Fruit fly (Drosophila melanogaster) whole organism, embryonic: Measurements from ENCODE around the gene pont.

Experiments used
- CG1024 ChIP-seq: fragments of 200-800 bp; sonication (Bioruptor generic); IDR thresholded peaks from 2 replicates; pipeline ENCODE4 v1.3.6; 2022; ENCODE audit warnings: missing biosample characterization, missing genetic modification characterization
- CG10366 ChIP-seq: fragments of 200-800 bp; sonication (Bioruptor generic); IDR thresholded peaks from 2 replicates; pipeline ENCODE4 v1.3.6; 2022; ENCODE audit warnings: missing biosample characterization, missing genetic modification characterization
- CG10565 ChIP-seq: fragments of 200-800 bp; sonication (Bioruptor generic); optimal IDR thresholded peaks from 3 replicates; lab custom pipeline; 2016; ENCODE audit warnings: missing biosample characterization, mild to moderate bottlenecking, missing genetic modification characterization
- CG10654 ChIP-seq: fragments of 200-800 bp; sonication (Bioruptor generic); optimal IDR thresholded peaks from 2 replicates; lab custom pipeline; 2016; ENCODE audit warnings: missing biosample characterization, missing genetic modification characterization
- CG11398 ChIP-seq: fragments of 200-800 bp; sonication (Bioruptor generic); optimal IDR thresholded peaks from 2 replicates; lab custom pipeline; 2016; ENCODE audit warnings: missing biosample characterization, missing genetic modification characterization
- CG12391 ChIP-seq: fragments of 200-800 bp; sonication (Bioruptor generic); optimal IDR thresholded peaks from 3 replicates; lab custom pipeline; 2018; ENCODE audit warnings: missing biosample characterization, mild to moderate bottlenecking, missing genetic modification characterization, moderate library complexity
- CG12659 ChIP-seq: fragments of 200-800 bp; sonication (Bioruptor generic); optimal IDR thresholded peaks from 3 replicates; lab custom pipeline; 2017; ENCODE audit warnings: mild to moderate bottlenecking, missing biosample characterization, missing genetic modification reagents, missing genetic modification characterization
- CG13123 ChIP-seq: fragments of 200-800 bp; sonication (Bioruptor generic); optimal IDR thresholded peaks from 2 replicates; lab custom pipeline; 2016; ENCODE audit warnings: missing biosample characterization, missing genetic modification characterization
- CG14667 ChIP-seq: fragments of 200-800 bp; sonication (Bioruptor generic); IDR thresholded peaks from 2 replicates; pipeline ENCODE4 v1.3.6; 2022; ENCODE audit warnings: missing biosample characterization, missing genetic modification characterization
- CG15514 ChIP-seq: fragments of 200-800 bp; sonication (Bioruptor generic); optimal IDR thresholded peaks from 3 replicates; lab custom pipeline; 2017; ENCODE audit warnings: missing biosample characterization, missing genetic modification characterization, mild to moderate bottlenecking, moderate library complexity, missing genetic modification reagents
- CG16863 ChIP-seq: fragments of 200-800 bp; sonication (Bioruptor generic); optimal IDR thresholded peaks from 3 replicates; lab custom pipeline; 2016; ENCODE audit warnings: missing biosample characterization, missing genetic modification characterization
- CG17802 ChIP-seq: fragments of 200-800 bp; sonication (Bioruptor generic); optimal IDR thresholded peaks from 2 replicates; lab custom pipeline; 2018; ENCODE audit warnings: missing biosample characterization, mild to moderate bottlenecking, missing genetic modification characterization, moderate library complexity
- CG2120 ChIP-seq: fragments of 200-800 bp; sonication (Bioruptor generic); optimal IDR thresholded peaks from 3 replicates; lab custom pipeline; 2016; ENCODE audit warnings: missing biosample characterization, missing genetic modification characterization
- CG2199 ChIP-seq: fragments of 200-800 bp; sonication (Bioruptor generic); IDR thresholded peaks from 3 replicates; pipeline ENCODE4 v1.3.6; 2022; ENCODE audit warnings: missing biosample characterization, missing genetic modification characterization
- CG2889 ChIP-seq: fragments of 200-800 bp; sonication (Bioruptor generic); IDR thresholded peaks from 3 replicates; pipeline ENCODE4 v1.3.6; 2022; ENCODE audit warnings: missing biosample characterization, missing genetic modification characterization
- CG31388 ChIP-seq: fragments of 200-800 bp; sonication (Bioruptor generic); optimal IDR thresholded peaks from 2 replicates; lab custom pipeline; 2016; ENCODE audit warnings: missing biosample characterization, missing genetic modification characterization
- CG34376 ChIP-seq: fragments of 200-800 bp; sonication (Bioruptor generic); optimal IDR thresholded peaks from 2 replicates; lab custom pipeline; 2018; ENCODE audit warnings: missing biosample characterization, mild to moderate bottlenecking, missing genetic modification characterization
- CG3838 ChIP-seq: fragments of 200-800 bp; sonication (Bioruptor generic); optimal IDR thresholded peaks from 3 replicates; lab custom pipeline; 2016; ENCODE audit warnings: missing biosample characterization, missing genetic modification characterization
- CG42726 ChIP-seq: fragments of 200-800 bp; sonication (Bioruptor generic); IDR thresholded peaks from 2 replicates; pipeline ENCODE4 v1.3.6; 2022; ENCODE audit warnings: missing biosample characterization, missing genetic modification characterization; ENCODE audit not compliant: partially characterized antibody
- CG4360 ChIP-seq: fragments of 200-800 bp; sonication (Bioruptor generic); IDR thresholded peaks from 2 replicates; pipeline ENCODE4 v1.3.6; 2022; ENCODE audit warnings: missing biosample characterization, missing genetic modification characterization
- CG4730 ChIP-seq: fragments of 200-800 bp; sonication (Bioruptor generic); IDR thresholded peaks from 2 replicates; pipeline ENCODE4 v1.3.6; 2022; ENCODE audit warnings: missing biosample characterization, missing genetic modification characterization
- CG8765 ChIP-seq: fragments of 200-800 bp; sonication (Bioruptor generic); IDR thresholded peaks from 2 replicates; pipeline ENCODE4 v1.3.6; 2022; ENCODE audit warnings: missing biosample characterization, missing genetic modification characterization
- CG9817 ChIP-seq: fragments of 200-800 bp; sonication (Bioruptor generic); optimal IDR thresholded peaks from 2 replicates; lab custom pipeline; 2018; ENCODE audit warnings: missing biosample characterization, mild to moderate bottlenecking, missing genetic modification characterization, moderate library complexity
- CrebB ChIP-seq: fragments of 200-800 bp; sonication (Bioruptor generic); optimal IDR thresholded peaks from 3 replicates; lab custom pipeline; 2018; ENCODE audit warnings: missing biosample characterization, mild to moderate bottlenecking, missing genetic modification characterization
- Eip74EF ChIP-seq, 2 experiments: fragments of 200-800 bp in 1 of 2; fragments of >200 bp in 1 of 2; sonication (Bioruptor generic) in 1 of 2; optimal IDR thresholded peaks; 2 replicates each; lab custom pipeline; 2017 to 2019; ENCODE audit warnings: missing biosample characterization in 2 of 2, missing genetic modification characterization in 2 of 2, mild to moderate bottlenecking in 1 of 2, moderate library complexity in 1 of 2
- Fer2 ChIP-seq: fragments of 200-800 bp; sonication (Bioruptor generic); optimal IDR thresholded peaks from 2 replicates; lab custom pipeline; 2018; ENCODE audit warnings: missing biosample characterization, mild to moderate bottlenecking, missing genetic modification characterization, moderate library complexity
- Hmr ChIP-seq: fragments of 200-800 bp; sonication (Bioruptor generic); optimal IDR thresholded peaks from 3 replicates; lab custom pipeline; 2017; ENCODE audit warnings: mild to moderate bottlenecking, missing biosample characterization, missing genetic modification reagents, missing genetic modification characterization
- Mrtf ChIP-seq: fragments of 200-800 bp; sonication (Bioruptor generic); IDR thresholded peaks from 3 replicates; pipeline ENCODE4 v1.3.6; 2022; ENCODE audit warnings: missing biosample characterization, missing genetic modification characterization
- NC2α ChIP-seq: fragments of 200-800 bp; sonication (Bioruptor generic); optimal IDR thresholded peaks from 2 replicates; lab custom pipeline; 2016; ENCODE audit warnings: missing biosample characterization, missing genetic modification characterization
- NC2β ChIP-seq: fragments of 200-800 bp; sonication (Bioruptor generic); optimal IDR thresholded peaks from 2 replicates; lab custom pipeline; 2016; ENCODE audit warnings: missing biosample characterization, missing genetic modification characterization
- NfI ChIP-seq: fragments of 200-800 bp; sonication (Bioruptor generic); optimal IDR thresholded peaks from 3 replicates; lab custom pipeline; 2018; ENCODE audit warnings: missing biosample characterization, mild to moderate bottlenecking, missing genetic modification characterization, moderate library complexity
- Oaz ChIP-seq: fragments of 200-800 bp; sonication (Bioruptor generic); IDR thresholded peaks from 2 replicates; pipeline ENCODE4 v1.3.6; 2022; ENCODE audit warnings: missing biosample characterization, missing genetic modification characterization
- Opbp ChIP-seq: fragments of 200-800 bp; sonication (Bioruptor generic); IDR thresholded peaks from 3 replicates; pipeline ENCODE4 v1.3.6; 2022; ENCODE audit warnings: missing biosample characterization, missing genetic modification characterization; ENCODE audit not compliant: partially characterized antibody
- Rx ChIP-seq: fragments of 200-800 bp; sonication (Bioruptor generic); IDR thresholded peaks from 2 replicates; pipeline ENCODE4 v1.3.6; 2022; ENCODE audit warnings: missing biosample characterization, missing genetic modification characterization
- Six4 ChIP-seq: fragments of 200-800 bp; sonication (Bioruptor generic); optimal IDR thresholded peaks from 2 replicates; lab custom pipeline; 2016; ENCODE audit warnings: missing biosample characterization, missing genetic modification characterization
- Sry-β ChIP-seq: fragments of 200-800 bp; sonication (Bioruptor generic); optimal IDR thresholded peaks from 2 replicates; lab custom pipeline; 2018; ENCODE audit warnings: missing biosample characterization, mild to moderate bottlenecking, missing genetic modification characterization, moderate library complexity
- Vsx1 ChIP-seq: fragments of 200-800 bp; sonication (Bioruptor generic); optimal IDR thresholded peaks from 2 replicates; lab custom pipeline; 2017; ENCODE audit warnings: missing biosample characterization, mild to moderate bottlenecking, missing genetic modification characterization, missing genetic modification reagents
- al ChIP-seq: fragments of 200-800 bp; sonication (Bioruptor generic); IDR thresholded peaks from 2 replicates; pipeline ENCODE4 v1.3.6; 2022; ENCODE audit warnings: missing biosample characterization, missing genetic modification characterization
- ash1 ChIP-seq: fragments of 200-800 bp; sonication (Bioruptor generic); optimal IDR thresholded peaks from 2 replicates; lab custom pipeline; 2018; ENCODE audit warnings: missing biosample characterization, mild to moderate bottlenecking, missing genetic modification characterization
- bigmax ChIP-seq: fragments of 200-800 bp; sonication (Bioruptor generic); optimal IDR thresholded peaks from 2 replicates; lab custom pipeline; 2018; ENCODE audit warnings: missing biosample characterization, mild to moderate bottlenecking, missing genetic modification characterization
- cas ChIP-seq: fragments of 200-800 bp; sonication (Bioruptor generic); IDR thresholded peaks from 2 replicates; pipeline ENCODE4 v1.3.6; 2022; ENCODE audit warnings: missing biosample characterization, missing genetic modification characterization
- emc ChIP-seq: fragments of 200-800 bp; sonication (Bioruptor generic); optimal IDR thresholded peaks from 2 replicates; lab custom pipeline; 2016; ENCODE audit warnings: missing biosample characterization, missing genetic modification characterization
- exex ChIP-seq: fragments of 200-800 bp; sonication (Bioruptor generic); optimal IDR thresholded peaks from 4 replicates; lab custom pipeline; 2018; ENCODE audit warnings: missing biosample characterization, mild to moderate bottlenecking, missing genetic modification characterization, moderate library complexity
- gcm2 ChIP-seq: fragments of 200-800 bp; sonication (Bioruptor generic); optimal IDR thresholded peaks from 2 replicates; lab custom pipeline; 2016; ENCODE audit warnings: missing biosample characterization, missing genetic modification characterization
- gsb-n ChIP-seq: fragments of 200-800 bp; sonication (Bioruptor generic); optimal IDR thresholded peaks from 3 replicates; lab custom pipeline; 2018; ENCODE audit warnings: missing biosample characterization, mild to moderate bottlenecking, missing genetic modification characterization
- jumu ChIP-seq: fragments of 200-800 bp; sonication (Bioruptor generic); optimal IDR thresholded peaks from 3 replicates; lab custom pipeline; 2016; ENCODE audit warnings: missing biosample characterization, missing genetic modification characterization
- klu ChIP-seq: fragments of 200-800 bp; sonication (Bioruptor generic); IDR thresholded peaks from 2 replicates; pipeline ENCODE4 v1.3.6; 2022; ENCODE audit warnings: missing biosample characterization, missing genetic modification characterization
- lilli ChIP-seq: fragments of 200-800 bp; sonication (Bioruptor generic); optimal IDR thresholded peaks from 3 replicates; lab custom pipeline; 2016; ENCODE audit warnings: missing biosample characterization, missing genetic modification characterization
- otp ChIP-seq: fragments of 200-800 bp; sonication (Bioruptor generic); IDR thresholded peaks from 3 replicates; pipeline ENCODE4, ENCODE4 v1.3.6; 2022; ENCODE audit warnings: missing biosample characterization, missing genetic modification characterization
- sr ChIP-seq: fragments of 200-800 bp; sonication (Bioruptor generic); IDR thresholded peaks from 3 replicates; pipeline ENCODE4 v1.3.6; 2022; ENCODE audit warnings: missing biosample characterization, missing genetic modification characterization
- vvl ChIP-seq: fragments of 200-800 bp; sonication (Bioruptor generic); IDR thresholded peaks from 2 replicates; pipeline ENCODE4 v1.3.6; 2022; ENCODE audit warnings: missing biosample characterization, missing genetic modification characterization

pont gene

DNA sequence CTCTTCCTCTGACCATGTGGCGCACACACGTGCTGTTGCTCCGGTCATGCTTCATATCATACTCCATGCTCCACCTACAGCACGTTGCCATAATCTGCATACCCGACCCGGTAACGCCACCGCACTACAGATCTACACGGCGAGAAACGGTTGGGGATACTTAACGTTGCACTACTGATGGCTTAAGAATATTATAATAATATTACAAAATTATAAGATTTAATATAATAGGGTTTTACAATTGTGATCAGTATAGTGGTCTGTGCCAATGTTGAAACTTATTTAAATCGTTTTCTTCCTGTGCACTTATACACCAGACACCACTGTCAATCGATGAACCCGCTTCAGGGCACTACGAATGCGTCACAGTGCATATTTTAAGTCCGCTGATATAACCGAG lies 48.5 kb upstream of the pont start (continued):
- TF ChIP-seq Oaz (GFP tag; lab: Robert Waterston, UW) (peak; percentile 44; the same call in 1 of the 2 replicates), CG10366 (GFP tag; lab: Robert Waterston, UW) (peak; percentile 69), CrebB (tag; lab: Kevin White, UChicago) (peak; percentile 17), vvl (GFP tag; lab: Robert Waterston, UW) (peak; percentile 89), NC2α (GFP tag; lab: Kevin White, UChicago) (no peak), Sry-β (GFP tag; lab: Kevin White, UChicago) (no peak), exex (no peak), Six4 (peak; percentile 49), CG31388 (GFP tag; lab: Kevin White, UChicago) (peak; percentile 5), Opbp (no peak), Fer2 (no peak), CG2120 (GFP tag; lab: Kevin White, UChicago) (no peak), Rx (GFP tag; lab: Robert Waterston, UW) (peak; percentile 72), cas (GFP tag; lab: Robert Waterston, UW) (no peak), NC2β (no peak), CG9817 (tag; lab: Kevin White, UChicago) (peak; percentile 58), klu (GFP tag; lab: Robert Waterston, UW) (peak; percentile 50; the same call in 1 of the 2 replicates), CG3838 (GFP tag; lab: Kevin White, UChicago) (no peak), bigmax (no peak), otp (GFP tag; lab: Robert Waterston, UW) (no peak), Mrtf (peak; percentile 68; the same call in 2 of the 3 replicates), CG1024 (GFP tag; lab: Robert Waterston, UW) (peak; percentile 64; the same call in 1 of the 2 replicates), lilli (GFP tag; lab: Kevin White, UChicago) (no peak), CG10654 (GFP tag; lab: Kevin White, UChicago) (peak; percentile 68), gcm2 (GFP tag; lab: Kevin White, UChicago) (no peak), CG16863 (GFP tag; lab: Kevin White, UChicago) (no peak), CG8765 (no peak), emc (GFP tag; lab: Kevin White, UChicago) (no peak), gsb-n (tag; lab: Kevin White, UChicago) (peak; percentile 66), CG4730 (peak; percentile 69), CG34376 (GFP tag; lab: Kevin White, UChicago) (no peak), CG12659 (peak; percentile 54), CG15514 (GFP tag; lab: Kevin White, UChicago) (peak; percentile 15), CG12391 (tag; lab: Kevin White, UChicago) (no peak), CG11398 (GFP tag; lab: Kevin White, UChicago) (no peak), ash1 (GFP tag; lab: Kevin White, UChicago) (no peak), NfI (peak; percentile 63), CG14667 (peak; percentile 54), Eip74EF (GFP tag; optimal IDR thresholded peaks at IDR 0.05; lab: Kevin White, UChicago) (peak in 1 of 2 experiments; percentile 42), Vsx1 (GFP tag; lab: Kevin White, UChicago) (peak; percentile 20), jumu (GFP tag; lab: Kevin White, UChicago) (no peak), Hmr (GFP tag; lab: Kevin White, UChicago) (no peak), CG10565 (GFP tag; lab: Kevin White, UChicago) (no peak), CG42726 (GFP tag; lab: Robert Waterston, UW) (no peak), CG4360 (GFP tag; lab: Robert Waterston, UW) (0 out of 2 replicates have a peak, but pooled peaks have one; percentile 51), CG17802 (tag; lab: Kevin White, UChicago) (peak; percentile 53), sr (GFP tag; lab: Robert Waterston, UW) (peak; percentile 65), CG13123 (GFP tag; lab: Kevin White, UChicago) (no peak), CG2199 (peak; percentile 59; the same call in 1 of the 3 replicates), CG2889 (0 out of 3 replicates have a peak, but pooled peaks have one; percentile 57), al (GFP tag; lab: Robert Waterston, UW) (no peak)
